Worm (Caenorhabditis elegans) whole organism, late embryonic: Measurements from ENCODE around the gene T24C4.3.

Experiments
- pha-4 ChIP-seq: fragments of 150-350 bp; optimal IDR thresholded peaks from 2 replicates; lab custom pipeline; 2018; ENCODE audit warnings: missing biosample characterization, missing genetic modification reagents, missing genetic modification characterization
- unc-42 ChIP-seq: sonication (generic microtip); optimal IDR thresholded peaks from 2 replicates; lab custom pipeline; 2016; ENCODE audit warnings: missing genotype, missing genetic modification characterization, missing compliant biosample characterization

DNA sequence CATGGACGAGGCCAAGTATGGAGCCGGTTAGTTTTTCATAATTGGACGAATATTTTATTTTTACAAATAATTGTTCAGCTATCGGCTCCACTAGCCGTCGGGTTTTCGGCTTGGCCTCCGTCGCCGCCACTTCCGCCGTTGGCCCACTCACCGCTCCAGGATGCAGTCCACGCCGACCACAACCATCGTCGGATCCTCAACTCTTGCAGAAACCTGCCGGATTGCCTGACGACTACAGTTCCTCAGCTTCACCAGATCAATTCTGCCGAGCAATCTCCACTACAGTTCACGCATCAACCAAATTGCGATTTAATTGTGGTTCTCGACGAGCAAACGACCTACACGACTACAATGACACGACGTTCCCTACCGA lies 37.8 kb downstream of the T24C4.3 start:
- TF ChIP-seq unc-42 (tag; lab: Kevin White, UChicago) (no peak), pha-4 (no peak)
